Worm (Caenorhabditis elegans): ENCODE data around the gene cec-4.

ce11 chrIV:7619261-7619660, 43.7 kb downstream of the cec-4 start:
- TF ChIP-seq elt-3 (tag; optimal IDR thresholded peaks at IDR 0.05) (no peak), nhr-77 (tag; optimal IDR thresholded peaks at IDR 0.05) (no peak), ztf-1 (GFP tag; conservative IDR thresholded peaks at IDR 0.05) (no peak), nhr-11 (tag; optimal IDR thresholded peaks at IDR 0.05) (no peak), snpc-4 (tag; optimal IDR thresholded peaks at IDR 0.05) (no peak), nhr-237 (tag; optimal IDR thresholded peaks at IDR 0.05) (no peak)
